In the genomic region with DNA sequence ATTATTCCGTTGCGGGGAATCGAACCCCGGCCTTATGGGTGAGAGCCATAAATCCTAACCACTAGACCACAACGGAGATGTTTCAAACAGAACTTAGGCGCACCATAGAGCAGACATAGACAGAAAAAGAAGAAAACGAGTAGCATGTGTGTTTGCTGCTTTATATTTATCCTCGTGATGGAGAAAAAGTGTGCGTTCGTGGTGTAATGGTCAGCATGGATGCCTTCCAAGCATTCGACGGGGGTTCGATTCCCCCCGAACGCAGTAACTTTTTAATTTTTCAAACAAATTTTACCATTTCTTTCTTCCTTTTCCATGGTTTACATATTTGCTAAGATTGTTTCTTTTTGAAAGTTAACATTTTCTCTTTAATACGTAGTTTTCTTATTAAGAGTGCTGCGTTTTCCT, we compare ENCODE assay signal across 2 worm cellular contexts.
TF ChIP-seq lines count a peak whose summit lies in the region.

No protein-coding gene starts in this region.

TF ChIP-seq in whole organism, L4 larva, 104 proteins besides CTCF, POLR2A, EP300 and RAD21 (continued from another document):
- TF ChIP-seq saeg-2 (GFP tag; IDR thresholded peaks at IDR 0.05; lab: Robert Waterston, UW) (peak; percentile 95), dve-1 (tag; optimal IDR thresholded peaks at IDR 0.05; lab: Kevin White, UChicago; ENCODE audit: insufficient read depth) (peak; percentile 82), Y105C5A.15 (GFP tag; IDR thresholded peaks at IDR 0.05; lab: Robert Waterston, UW) (peak; percentile 99), ama-1 (optimal IDR thresholded peaks at IDR 0.05; lab: Kevin White, UChicago) (no peak), ztf-11 (tag; optimal IDR thresholded peaks at IDR 0.05; lab: Kevin White, UChicago) (no peak), nhr-102 (tag; optimal IDR thresholded peaks at IDR 0.05; lab: Kevin White, UChicago) (peak; percentile 95), daf-19 (GFP tag; conservative IDR thresholded peaks at IDR 0.05; lab: Robert Waterston, UW) (peak; percentile 98), D1046.2 (GFP tag; IDR thresholded peaks at IDR 0.05; lab: Robert Waterston, UW) (peak; percentile 96), nhr-111 (GFP tag; optimal IDR thresholded peaks at IDR 0.05; lab: Kevin White, UChicago) (peak; percentile 94), nhr-10 (tag; optimal IDR thresholded peaks at IDR 0.05; lab: Kevin White, UChicago) (peak; percentile 81), Y48G9A.11 (GFP tag; IDR thresholded peaks at IDR 0.05; lab: Robert Waterston, UW) (peak; percentile 91), F26F4.8 (GFP tag; conservative IDR thresholded peaks at IDR 0.05; lab: Robert Waterston, UW) (peak; percentile 97), nhr-48 (tag; optimal IDR thresholded peaks at IDR 0.05; lab: Kevin White, UChicago) (peak; percentile 89), fos-1 (tag; optimal IDR thresholded peaks at IDR 0.05; lab: Kevin White, UChicago) (no peak), nhr-76 (tag; optimal IDR thresholded peaks at IDR 0.05; lab: Kevin White, UChicago) (no peak), dmd-6 (GFP tag; IDR thresholded peaks at IDR 0.05; lab: Robert Waterston, UW) (peak; percentile 92), F44E2.7 (GFP tag; IDR thresholded peaks at IDR 0.05; lab: Robert Waterston, UW) (peak; percentile 99), ceh-62 (tag; optimal IDR thresholded peaks at IDR 0.05; lab: Kevin White, UChicago) (no peak), zfp-3 (GFP tag; conservative IDR thresholded peaks at IDR 0.05; lab: Robert Waterston, UW) (peak; percentile 95), ctbp-1 (GFP tag; IDR thresholded peaks at IDR 0.05; lab: Robert Waterston, UW) (peak; percentile 98), nhr-237 (tag; optimal IDR thresholded peaks at IDR 0.05; lab: Kevin White, UChicago) (peak; percentile 1), madf-5 (GFP tag; IDR thresholded peaks at IDR 0.05; lab: Robert Waterston, UW) (peak; percentile 96 to 98), lin-13 (GFP tag; optimal IDR thresholded peaks at IDR 0.05; lab: Kevin White, UChicago) (peak; percentile 83), ceh-82 (tag; optimal IDR thresholded peaks at IDR 0.05; lab: Kevin White, UChicago) (no peak), nhr-42 (GFP tag; IDR thresholded peaks at IDR 0.05; lab: Robert Waterston, UW) (peak; percentile 93), nhr-6 (tag; optimal IDR thresholded peaks at IDR 0.05; lab: Kevin White, UChicago) (peak; percentile 91), rbr-2 (tag; optimal IDR thresholded peaks at IDR 0.05; lab: Kevin White, UChicago) (peak; percentile 95), ceh-32 (tag; optimal IDR thresholded peaks at IDR 0.05; lab: Kevin White, UChicago; ENCODE audit: poor library complexity) (peak; percentile 86), mes-2 (tag; optimal IDR thresholded peaks at IDR 0.05; lab: Kevin White, UChicago; ENCODE audit: poor library complexity, severe bottlenecking) (peak; percentile 83), mep-1 (tag; optimal IDR thresholded peaks at IDR 0.05; lab: Kevin White, UChicago) (peak; percentile 97), fkh-10 (GFP tag; optimal IDR thresholded peaks at IDR 0.05; lab: Kevin White, UChicago) (peak; percentile 86), cey-2 (tag; optimal IDR thresholded peaks at IDR 0.05; lab: Kevin White, UChicago; ENCODE audit: borderline replicate concordance, insufficient read depth) (peak; percentile 3), php-3 (GFP tag; IDR thresholded peaks at IDR 0.05; lab: Robert Waterston, UW) (peak; percentile 96), daf-12 (tag; optimal IDR thresholded peaks at IDR 0.05; lab: Kevin White, UChicago) (no peak), ces-1 (GFP tag; optimal IDR thresholded peaks at IDR 0.05; lab: Kevin White, UChicago) (peak; percentile 86), egl-27 (tag; optimal IDR thresholded peaks at IDR 0.05; lab: Kevin White, UChicago) (peak; percentile 81), zfp-2 (tag; optimal IDR thresholded peaks at IDR 0.05; lab: Kevin White, UChicago) (peak; percentile 78), spr-1 (tag; optimal IDR thresholded peaks at IDR 0.05; lab: Kevin White, UChicago) (peak; percentile 94), mxl-3 (GFP tag; optimal IDR thresholded peaks at IDR 0.05; lab: Kevin White, UChicago) (peak; percentile 71), pha-4 (GFP tag; IDR thresholded peaks at IDR 0.05; lab: Robert Waterston, UW) (peak; percentile 98), pha-4 (tag; optimal IDR thresholded peaks at IDR 0.05; lab: Kevin White, UChicago) (peak; percentile 23), mdt-29 (GFP tag; IDR thresholded peaks at IDR 0.05; lab: Robert Waterston, UW) (peak; percentile 97), hif-1 (tag; optimal IDR thresholded peaks at IDR 0.05; lab: Kevin White, UChicago) (peak; percentile 75 to 87), ceh-20 (GFP tag; IDR thresholded peaks at IDR 0.05; lab: Robert Waterston, UW) (peak; percentile 96), egl-43 (GFP tag; IDR thresholded peaks at IDR 0.05; lab: Robert Waterston, UW) (peak; percentile 99), F49E8.2 (tag; optimal IDR thresholded peaks at IDR 0.05; lab: Kevin White, UChicago; ENCODE audit: borderline replicate concordance) (peak; percentile 85), lin-39 (tag; optimal IDR thresholded peaks at IDR 0.05; lab: Kevin White, UChicago) (peak; percentile 39), lir-3 (tag; optimal IDR thresholded peaks at IDR 0.05; lab: Kevin White, UChicago) (peak; percentile 89), hlh-30 (tag; optimal IDR thresholded peaks at IDR 0.05; lab: Kevin White, UChicago; ENCODE audit: insufficient read depth) (peak; percentile 83), T20F7.1 (GFP tag; optimal IDR thresholded peaks at IDR 0.05; lab: Kevin White, UChicago) (peak; percentile 83)

TF ChIP-seq in whole organism, late embryonic, 69 proteins besides CTCF, POLR2A, EP300 and RAD21 (continued from another document):
- peak; percentile 75 for TF ChIP-seq hlh-30 (tag; optimal IDR thresholded peaks at IDR 0.05; lab: Kevin White, UChicago; ENCODE audit: insufficient read depth)
- peak; percentile 96 for TF ChIP-seq hlh-6 (tag; optimal IDR thresholded peaks at IDR 0.05; lab: Kevin White, UChicago)
- TF ChIP-seq lim-6 (tag; optimal IDR thresholded peaks at IDR 0.05; lab: Kevin White, UChicago) = peak; percentile 84
- TF ChIP-seq unc-3 (GFP tag; conservative IDR thresholded peaks at IDR 0.05; lab: Robert Waterston, UW) = peak; percentile 92
- TF ChIP-seq unc-3 (tag; optimal IDR thresholded peaks at IDR 0.05; lab: Kevin White, UChicago) = peak; percentile 95
- TF ChIP-seq mec-3 (tag; optimal IDR thresholded peaks at IDR 0.05; lab: Kevin White, UChicago; ENCODE audit: borderline replicate concordance) = peak; percentile 82
- peak; percentile 94 for TF ChIP-seq Y22D7AL.16 (tag; optimal IDR thresholded peaks at IDR 0.05; lab: Kevin White, UChicago)
- TF ChIP-seq fkh-6 (tag; optimal IDR thresholded peaks at IDR 0.05; lab: Kevin White, UChicago) = peak; percentile 92
- peak; percentile 96 for TF ChIP-seq ceh-14 (tag; optimal IDR thresholded peaks at IDR 0.05; lab: Kevin White, UChicago)
- TF ChIP-seq dmd-4 (tag; optimal IDR thresholded peaks at IDR 0.05; lab: Kevin White, UChicago; ENCODE audit: borderline replicate concordance) = peak; percentile 94
TF ChIP-seq in whole organism, late embryonic: peak in this region for 63.
